Worm (Caenorhabditis elegans) whole organism, late embryonic: ENCODE data around the gene C54C6.11.
A peak's percentile ranks its signal among the peaks of the same experiment; 100 is the strongest.

ENCODE experiments used
- C08G9.2 ChIP-seq: sonication (generic microtip); optimal IDR thresholded peaks from 2 replicates; lab custom pipeline; 2016; ENCODE audit warnings: mild to moderate bottlenecking, missing genetic modification characterization, moderate library complexity, missing compliant biosample characterization
- F13H6.1 ChIP-seq: sonication (generic microtip); optimal IDR thresholded peaks from 2 replicates; lab custom pipeline; 2016; ENCODE audit warnings: missing genetic modification characterization, missing compliant biosample characterization
- K02D7.2 ChIP-seq: sonication (generic microtip); optimal IDR thresholded peaks from 2 replicates; lab custom pipeline; 2017; ENCODE audit warnings: mild to moderate bottlenecking, missing genetic modification characterization, missing compliant biosample characterization
- T23F11.4 ChIP-seq: fragments of 200-800 bp; sonication (Bioruptor generic); optimal IDR thresholded peaks from 2 replicates; lab custom pipeline; 2018; ENCODE audit warnings: mild to moderate bottlenecking, missing genetic modification characterization, missing compliant biosample characterization
- ahr-1 ChIP-seq: sonication (generic microtip); optimal IDR thresholded peaks from 2 replicates; lab custom pipeline; 2016; ENCODE audit warnings: missing genetic modification characterization, missing compliant biosample characterization
- ama-1 ChIP-seq: fragments of 150-350 bp; optimal IDR thresholded peaks from 2 replicates; lab custom pipeline; 2014
- ceh-18 ChIP-seq: sonication (generic microtip); optimal IDR thresholded peaks from 2 replicates; lab custom pipeline; 2016; ENCODE audit warnings: missing genetic modification characterization, missing compliant biosample characterization
- ceh-19 ChIP-seq: fragments of 200-800 bp; sonication (Bioruptor generic); optimal IDR thresholded peaks from 2 replicates; lab custom pipeline; 2018; ENCODE audit warnings: mild to moderate bottlenecking, missing genetic modification characterization, missing compliant biosample characterization
- ceh-2 ChIP-seq: sonication (generic microtip); optimal IDR thresholded peaks from 2 replicates; lab custom pipeline; 2016; ENCODE audit warnings: missing genotype, missing genetic modification characterization, missing compliant biosample characterization
- ceh-22 ChIP-seq: sonication (generic microtip); optimal IDR thresholded peaks from 2 replicates; lab custom pipeline; 2017; ENCODE audit warnings: missing biosample characterization, missing genetic modification characterization
- ceh-30 ChIP-seq: fragments of 150-350 bp; optimal IDR thresholded peaks from 2 replicates; lab custom pipeline; 2014; ENCODE audit warnings: missing biosample characterization, missing genetic modification characterization
- ceh-31 ChIP-seq: sonication (generic microtip); optimal IDR thresholded peaks from 2 replicates; lab custom pipeline; 2016; ENCODE audit warnings: missing genetic modification characterization, missing compliant biosample characterization
- ceh-34 ChIP-seq: sonication (generic microtip); optimal IDR thresholded peaks from 2 replicates; lab custom pipeline; 2016; ENCODE audit warnings: mild to moderate bottlenecking, missing genetic modification characterization, missing compliant biosample characterization
- ceh-48 ChIP-seq: sonication (generic microtip); optimal IDR thresholded peaks from 2 replicates; lab custom pipeline; 2016; ENCODE audit warnings: missing genetic modification characterization, inconsistent platforms, missing compliant biosample characterization
- ceh-6 ChIP-seq: fragments of 200-800 bp; sonication (Bioruptor generic); optimal IDR thresholded peaks from 2 replicates; lab custom pipeline; 2018; ENCODE audit warnings: mild to moderate bottlenecking, missing genetic modification characterization, missing compliant biosample characterization
- ceh-9 ChIP-seq: sonication (generic microtip); optimal IDR thresholded peaks from 2 replicates; lab custom pipeline; 2016; ENCODE audit warnings: mild to moderate bottlenecking, missing genetic modification characterization, inconsistent platforms, missing compliant biosample characterization
- che-1 ChIP-seq: sonication (generic microtip); optimal IDR thresholded peaks from 2 replicates; lab custom pipeline; 2016; ENCODE audit warnings: mild to moderate bottlenecking, missing genetic modification characterization, missing compliant biosample characterization
- dmd-4 ChIP-seq: sonication (generic microtip); optimal IDR thresholded peaks from 2 replicates; lab custom pipeline; 2016; ENCODE audit warnings: borderline replicate concordance, missing genetic modification characterization, missing compliant biosample characterization
- dve-1 ChIP-seq: sonication (generic microtip); optimal IDR thresholded peaks from 2 replicates; lab custom pipeline; 2017; ENCODE audit warnings: antibody characterized with exemption, mild to moderate bottlenecking, missing genetic modification characterization, missing compliant biosample characterization
- elt-2 ChIP-seq: sonication (generic microtip); optimal IDR thresholded peaks from 2 replicates; lab custom pipeline; 2016; ENCODE audit warnings: missing genetic modification reagents, missing genetic modification characterization, missing compliant biosample characterization
- ets-4 ChIP-seq: sonication (generic microtip); optimal IDR thresholded peaks from 2 replicates; lab custom pipeline; 2016; ENCODE audit warnings: missing genetic modification characterization, missing compliant biosample characterization
- eyg-1 ChIP-seq: sonication (generic microtip); optimal IDR thresholded peaks from 2 replicates; lab custom pipeline; 2016; ENCODE audit warnings: missing genotype, missing genetic modification characterization, missing compliant biosample characterization
- fax-1 ChIP-seq: sonication (generic microtip); optimal IDR thresholded peaks from 2 replicates; lab custom pipeline; 2016; ENCODE audit warnings: missing genotype, missing genetic modification characterization, missing compliant biosample characterization
- fkh-10 ChIP-seq: fragments of 150-350 bp; optimal IDR thresholded peaks from 2 replicates; lab custom pipeline; 2014; ENCODE audit warnings: missing biosample characterization, missing genetic modification reagents, missing genetic modification characterization
- fkh-6 ChIP-seq: sonication (generic microtip); optimal IDR thresholded peaks from 2 replicates; lab custom pipeline; 2016; ENCODE audit warnings: missing genetic modification characterization, missing compliant biosample characterization
- gmeb-2 ChIP-seq: sonication (generic microtip); optimal IDR thresholded peaks from 2 replicates; lab custom pipeline; 2016; ENCODE audit warnings: missing genetic modification characterization, inconsistent platforms, missing compliant biosample characterization
- hlh-15 ChIP-seq: sonication (generic microtip); optimal IDR thresholded peaks from 2 replicates; lab custom pipeline; 2016; ENCODE audit warnings: missing genetic modification characterization, missing compliant biosample characterization
- hlh-30 ChIP-seq: sonication (generic microtip); optimal IDR thresholded peaks from 2 replicates; lab custom pipeline; 2017; ENCODE audit warnings: antibody characterized with exemption, missing genetic modification characterization, missing compliant biosample characterization; ENCODE audit not compliant: insufficient read depth
- hlh-8 ChIP-seq: sonication (generic microtip); optimal IDR thresholded peaks from 2 replicates; lab custom pipeline; 2016; ENCODE audit warnings: missing genotype, missing genetic modification characterization, missing compliant biosample characterization
- lim-6 ChIP-seq: sonication (generic microtip); optimal IDR thresholded peaks from 2 replicates; lab custom pipeline; 2016; ENCODE audit warnings: missing genetic modification characterization, missing compliant biosample characterization
- madf-2 ChIP-seq: sonication (generic microtip); optimal IDR thresholded peaks from 2 replicates; lab custom pipeline; 2017; ENCODE audit warnings: missing genetic modification characterization, missing compliant biosample characterization
- nfya-1 ChIP-seq: sonication (generic microtip); optimal IDR thresholded peaks from 2 replicates; lab custom pipeline; 2017; ENCODE audit warnings: missing genetic modification characterization, mild to moderate bottlenecking, missing compliant biosample characterization, antibody characterized with exemption, moderate library complexity
- nhr-11 ChIP-seq: fragments of 150-350 bp; optimal IDR thresholded peaks from 2 replicates; lab custom pipeline; 2014; ENCODE audit warnings: missing biosample characterization, missing genetic modification characterization
- nhr-232 ChIP-seq: sonication (generic microtip); optimal IDR thresholded peaks from 2 replicates; lab custom pipeline; 2016; ENCODE audit warnings: missing genetic modification characterization, missing compliant biosample characterization
- npax-4 ChIP-seq: sonication (generic microtip); optimal IDR thresholded peaks from 2 replicates; lab custom pipeline; 2016; ENCODE audit warnings: missing genetic modification characterization, missing compliant biosample characterization
- odd-2 ChIP-seq: sonication (generic microtip); optimal IDR thresholded peaks from 2 replicates; lab custom pipeline; 2017; ENCODE audit warnings: antibody characterized with exemption, mild to moderate bottlenecking, missing genetic modification characterization, missing compliant biosample characterization
- pat-9 ChIP-seq: fragments of 200-800 bp; sonication (Bioruptor generic); optimal IDR thresholded peaks from 2 replicates; lab custom pipeline; 2018; ENCODE audit warnings: mild to moderate bottlenecking, missing genetic modification characterization, moderate library complexity, missing compliant biosample characterization
- pha-4 ChIP-seq: fragments of 150-350 bp; optimal IDR thresholded peaks from 2 replicates; lab custom pipeline; 2018; ENCODE audit warnings: missing biosample characterization, missing genetic modification reagents, missing genetic modification characterization
- pqm-1 ChIP-seq: sonication (generic microtip); optimal IDR thresholded peaks from 2 replicates; lab custom pipeline; 2016; ENCODE audit warnings: missing genetic modification characterization, missing compliant biosample characterization
- pros-1 ChIP-seq: fragments of 150-350 bp; optimal IDR thresholded peaks from 2 replicates; lab custom pipeline; 2014; ENCODE audit warnings: missing biosample characterization, missing genetic modification reagents, missing genetic modification characterization
- ref-2 ChIP-seq: sonication (generic microtip); optimal IDR thresholded peaks from 2 replicates; lab custom pipeline; 2016; ENCODE audit warnings: missing genetic modification characterization, missing compliant biosample characterization
- sox-2 ChIP-seq: fragments of 200-800 bp; sonication (Bioruptor generic); IDR thresholded peaks from 2 replicates; pipeline ENCODE4 v1.3.6; 2022; ENCODE audit warnings: missing genetic modification reagents, missing genetic modification characterization, missing compliant biosample characterization
- sox-4 ChIP-seq: sonication (generic microtip); optimal IDR thresholded peaks from 2 replicates; lab custom pipeline; 2017; ENCODE audit warnings: mild to moderate bottlenecking, missing genetic modification characterization, inconsistent platforms, missing compliant biosample characterization
- ttx-3 ChIP-seq: sonication (generic microtip); optimal IDR thresholded peaks from 2 replicates; lab custom pipeline; 2016; ENCODE audit warnings: missing genetic modification reagents, missing genetic modification characterization, missing compliant biosample characterization
- unc-42 ChIP-seq: sonication (generic microtip); optimal IDR thresholded peaks from 2 replicates; lab custom pipeline; 2016; ENCODE audit warnings: missing genotype, missing genetic modification characterization, missing compliant biosample characterization
- unc-55 ChIP-seq: sonication (generic microtip); optimal IDR thresholded peaks from 2 replicates; lab custom pipeline; 2017; ENCODE audit warnings: missing biosample characterization, missing genetic modification reagents, missing genetic modification characterization
- unc-86 ChIP-seq: sonication (generic microtip); optimal IDR thresholded peaks from 2 replicates; lab custom pipeline; 2016; ENCODE audit warnings: missing genetic modification characterization, missing compliant biosample characterization
- ztf-16 ChIP-seq: sonication (generic microtip); optimal IDR thresholded peaks from 2 replicates; lab custom pipeline; 2017; ENCODE audit warnings: missing genetic modification characterization, missing compliant biosample characterization

C54C6.11 gene

DNA sequence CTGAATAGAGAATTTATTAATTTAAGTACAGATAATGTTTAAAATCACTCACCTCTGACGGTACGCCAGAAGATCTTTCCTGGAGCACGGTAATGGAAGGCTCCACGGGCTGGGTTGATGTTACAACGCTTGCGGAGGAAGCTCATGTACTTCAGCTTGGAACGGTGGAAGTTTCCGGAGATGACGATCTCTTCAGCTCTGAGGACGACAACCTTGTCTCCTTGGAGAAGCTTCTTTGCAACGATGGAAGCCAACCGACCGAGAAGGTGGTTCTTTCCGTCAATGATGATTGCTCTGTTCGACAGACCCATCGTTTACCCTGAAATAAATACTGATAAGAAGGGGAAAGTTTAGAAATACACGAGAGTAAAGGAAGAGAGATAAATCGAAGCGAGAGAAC, 44.8 kb upstream of the C54C6.11 start, which contains the start of gene rpl-16:
Gene rpl-16, minus strand, starts transcription at position 319 of the 400 bp plus-strand sequence.
- TF ChIP-seq ceh-19 (no peak), ceh-18 (tag; lab: Kevin White, UChicago) (no peak), fax-1 (no peak), ztf-16 (no peak), sox-4 (no peak), ceh-2 (tag; lab: Kevin White, UChicago) (no peak), ceh-6 (GFP tag; lab: Kevin White, UChicago) (no peak), pqm-1 (tag; lab: Kevin White, UChicago) (no peak), fkh-6 (tag; lab: Kevin White, UChicago) (no peak), pha-4 (tag; lab: Kevin White, UChicago) (no peak), ceh-22 (no peak), pros-1 (tag; lab: Kevin White, UChicago) (no peak), hlh-30 (no peak)
- TF ChIP-seq, all 69 proteins: peak for 0

- TF ChIP-seq ceh-18 (tag; lab: Kevin White, UChicago) (no peak), pqm-1 (tag; lab: Kevin White, UChicago) (no peak), C08G9.2 (tag; lab: Kevin White, UChicago) (no peak), hlh-8 (tag; lab: Kevin White, UChicago) (no peak), nfya-1 (tag; lab: Kevin White, UChicago) (no peak), unc-86 (tag; lab: Kevin White, UChicago) (no peak), sox-2 (no peak), pha-4 (tag; lab: Kevin White, UChicago) (no peak), K02D7.2 (tag; lab: Kevin White, UChicago) (no peak), nhr-232 (tag; lab: Kevin White, UChicago) (no peak), dmd-4 (tag; lab: Kevin White, UChicago) (no peak), F13H6.1 (no peak), ceh-9 (tag; lab: Kevin White, UChicago) (no peak), ceh-48 (tag; lab: Kevin White, UChicago) (no peak)
These were observed 43.9 kb upstream of the C54C6.11 start for ce11 chrIII:3504239-3504638.

ce11 chrIII:3505051-3505548, 43.0 kb upstream of the C54C6.11 start, which contains the start of gene lias-1:
TSS of gene lias-1 (minus strand) at chrIII:3505101.
- no peak for TF ChIP-seq npax-4
- no peak for TF ChIP-seq ref-2
- no peak for TF ChIP-seq sox-4
- peak; percentile 54 for TF ChIP-seq unc-55
- no peak for TF ChIP-seq fkh-6 (tag; lab: Kevin White, UChicago)
- no peak for TF ChIP-seq ama-1 (lab: Kevin White, UChicago)
- no peak for TF ChIP-seq ahr-1 (tag; lab: Kevin White, UChicago)
- no peak for TF ChIP-seq ets-4 (tag; lab: Kevin White, UChicago)
- TF ChIP-seq eyg-1 = no peak
- peak; percentile 13 for TF ChIP-seq ttx-3 (tag; lab: Kevin White, UChicago)
- no peak for TF ChIP-seq pat-9 (tag; lab: Kevin White, UChicago)
- peak; percentile 19 for TF ChIP-seq unc-86 (tag; lab: Kevin White, UChicago)
- TF ChIP-seq unc-42 (tag; lab: Kevin White, UChicago) = peak; percentile 65
- TF ChIP-seq madf-2 = peak; percentile 35
- no peak for TF ChIP-seq odd-2 (tag; lab: Kevin White, UChicago)
- TF ChIP-seq nhr-11 = no peak
- TF ChIP-seq ceh-31 = peak; percentile 60
- no peak for TF ChIP-seq gmeb-2 (tag; lab: Kevin White, UChicago)
- no peak for TF ChIP-seq hlh-15
- TF ChIP-seq pros-1 (tag; lab: Kevin White, UChicago) = no peak
- peak; percentile 48 for TF ChIP-seq hlh-30
- peak; percentile 15 for TF ChIP-seq dve-1
- peak; percentile 42 for TF ChIP-seq ceh-34 (tag; lab: Kevin White, UChicago)
- no peak for TF ChIP-seq elt-2
- no peak for TF ChIP-seq fax-1
- TF ChIP-seq fkh-10 = no peak
- TF ChIP-seq ceh-19 = no peak
- no peak for TF ChIP-seq lim-6 (tag; lab: Kevin White, UChicago)
- TF ChIP-seq nhr-232 (tag; lab: Kevin White, UChicago) = no peak
- peak; percentile 5 for TF ChIP-seq ceh-48 (tag; lab: Kevin White, UChicago)
- TF ChIP-seq T23F11.4 (GFP tag; lab: Kevin White, UChicago) = no peak
- peak; percentile 44 for TF ChIP-seq ceh-2 (tag; lab: Kevin White, UChicago)
- peak; percentile 54 for TF ChIP-seq ceh-30 (tag; lab: Kevin White, UChicago)
- TF ChIP-seq che-1 (tag; lab: Kevin White, UChicago) = no peak
- no peak for TF ChIP-seq ceh-9 (tag; lab: Kevin White, UChicago)
